Fruit fly (Drosophila melanogaster) whole organism, embryonic: ENCODE data around the gene Nxf3.
A peak's percentile ranks its signal among the peaks of the same experiment; 100 is the strongest.

Source experiments
- Atf3 ChIP-seq: fragments of 200-800 bp; sonication (Bioruptor generic); optimal IDR thresholded peaks from 3 replicates; lab custom pipeline; 2016; ENCODE audit warnings: missing biosample characterization, missing genetic modification characterization
- B-H1 ChIP-seq: fragments of 200-800 bp; sonication (Bioruptor generic); IDR thresholded peaks from 3 replicates; pipeline ENCODE4 v1.3.6; 2022; ENCODE audit warnings: missing biosample characterization, missing genetic modification characterization
- BEAF-32 ChIP-seq: fragments of 200-800 bp; sonication (Bioruptor generic); optimal IDR thresholded peaks from 3 replicates; lab custom pipeline; 2017; ENCODE audit warnings: missing biosample characterization, missing genetic modification characterization, mild to moderate bottlenecking, moderate library complexity, missing genetic modification reagents
- BtbVII ChIP-seq: fragments of 200-800 bp; sonication (Bioruptor generic); optimal IDR thresholded peaks from 3 replicates; lab custom pipeline; 2017; ENCODE audit warnings: missing biosample characterization, mild to moderate bottlenecking, missing genetic modification characterization
- CG10366 ChIP-seq: fragments of 200-800 bp; sonication (Bioruptor generic); IDR thresholded peaks from 2 replicates; pipeline ENCODE4 v1.3.6; 2022; ENCODE audit warnings: missing biosample characterization, missing genetic modification characterization
- CG10543 ChIP-seq: fragments of 200-800 bp; sonication (Bioruptor generic); optimal IDR thresholded peaks from 3 replicates; lab custom pipeline; 2017; ENCODE audit warnings: missing biosample characterization, mild to moderate bottlenecking, missing genetic modification characterization, moderate library complexity
- CG10979 ChIP-seq: fragments of 200-800 bp; sonication (Bioruptor generic); optimal IDR thresholded peaks from 2 replicates; lab custom pipeline; 2018; ENCODE audit warnings: missing biosample characterization, mild to moderate bottlenecking, missing genetic modification characterization, moderate library complexity
- CG11085 ChIP-seq: fragments of 200-800 bp; sonication (Bioruptor generic); IDR thresholded peaks from 2 replicates; pipeline ENCODE4 v1.3.6; 2022; ENCODE audit warnings: missing biosample characterization, missing genetic modification characterization
- CG12236 ChIP-seq: fragments of 200-800 bp; sonication (Bioruptor generic); optimal IDR thresholded peaks from 2 replicates; lab custom pipeline; 2016; ENCODE audit warnings: missing biosample characterization, missing genetic modification characterization
- CG12659 ChIP-seq: fragments of 200-800 bp; sonication (Bioruptor generic); optimal IDR thresholded peaks from 3 replicates; lab custom pipeline; 2017; ENCODE audit warnings: mild to moderate bottlenecking, missing biosample characterization, missing genetic modification reagents, missing genetic modification characterization
- CG12769 ChIP-seq: fragments of 200-800 bp; sonication (Bioruptor generic); optimal IDR thresholded peaks from 2 replicates; lab custom pipeline; 2019; ENCODE audit warnings: missing biosample characterization, mild to moderate bottlenecking, missing genetic modification characterization, moderate library complexity
- CG13775 ChIP-seq: fragments of 200-800 bp; sonication (Bioruptor generic); optimal IDR thresholded peaks from 3 replicates; lab custom pipeline; 2017; ENCODE audit warnings: missing biosample characterization, mild to moderate bottlenecking, missing genetic modification characterization
- CG14014 ChIP-seq: fragments of 200-800 bp; sonication (Bioruptor generic); IDR thresholded peaks from 2 replicates; pipeline ENCODE4 v1.3.6; 2022; ENCODE audit warnings: missing biosample characterization, missing genetic modification characterization
- CG14860 ChIP-seq: fragments of 200-800 bp; sonication (Bioruptor generic); IDR thresholded peaks from 3 replicates; pipeline ENCODE4 v1.3.6; 2022; ENCODE audit warnings: missing biosample characterization, missing genetic modification characterization; ENCODE audit not compliant: partially characterized antibody
- CG15011 ChIP-seq: fragments of 200-800 bp; sonication (Bioruptor generic); optimal IDR thresholded peaks from 3 replicates; lab custom pipeline; 2018; ENCODE audit warnings: missing biosample characterization, mild to moderate bottlenecking, missing genetic modification characterization
- CG17359 ChIP-seq: fragments of 200-800 bp; sonication (Bioruptor generic); optimal IDR thresholded peaks from 3 replicates; lab custom pipeline; 2018; ENCODE audit warnings: missing biosample characterization, mild to moderate bottlenecking, missing genetic modification characterization, moderate library complexity
- CG17361 ChIP-seq: fragments of 200-800 bp; sonication (Bioruptor generic); IDR thresholded peaks from 3 replicates; pipeline ENCODE4 v1.3.6; 2022; ENCODE audit warnings: missing biosample characterization, missing genetic modification characterization
- CG2116 ChIP-seq: fragments of 200-800 bp; sonication (Bioruptor generic); optimal IDR thresholded peaks from 3 replicates; lab custom pipeline; 2018; ENCODE audit warnings: missing biosample characterization, mild to moderate bottlenecking, missing genetic modification characterization
- CG2129 ChIP-seq: fragments of 200-800 bp; sonication (Bioruptor generic); IDR thresholded peaks from 2 replicates; pipeline ENCODE4 v1.3.6; 2022; ENCODE audit warnings: missing biosample characterization, missing genetic modification characterization; ENCODE audit not compliant: partially characterized antibody
- CG2202 ChIP-seq: fragments of 200-800 bp; sonication (Bioruptor generic); optimal IDR thresholded peaks from 2 replicates; lab custom pipeline; 2018; ENCODE audit warnings: missing biosample characterization, mild to moderate bottlenecking, missing genetic modification characterization
- CG31441 ChIP-seq: fragments of 200-800 bp; sonication (Bioruptor generic); IDR thresholded peaks from 2 replicates; pipeline ENCODE4 v1.3.6; 2022; ENCODE audit warnings: missing biosample characterization, missing genetic modification characterization
- CG3163 ChIP-seq: fragments of 200-800 bp; sonication (Bioruptor generic); optimal IDR thresholded peaks from 3 replicates; lab custom pipeline; 2016; ENCODE audit warnings: missing biosample characterization, missing genetic modification characterization
- CG32532 ChIP-seq: fragments of 200-800 bp; sonication (Bioruptor generic); IDR thresholded peaks from 2 replicates; pipeline ENCODE4 v1.3.6; 2022; ENCODE audit warnings: missing biosample characterization, missing genetic modification characterization
- CG6654 ChIP-seq: fragments of 200-800 bp; sonication (Bioruptor generic); optimal IDR thresholded peaks from 2 replicates; lab custom pipeline; 2017; ENCODE audit warnings: missing biosample characterization, mild to moderate bottlenecking, missing genetic modification characterization
- CG6683 ChIP-seq: fragments of 200-800 bp; sonication (Bioruptor generic); optimal IDR thresholded peaks from 2 replicates; lab custom pipeline; 2017; ENCODE audit warnings: missing biosample characterization, mild to moderate bottlenecking, missing genetic modification characterization, missing genetic modification reagents
- CG6813 ChIP-seq: fragments of 200-800 bp; sonication (Bioruptor generic); optimal IDR thresholded peaks from 2 replicates; lab custom pipeline; 2017; ENCODE audit warnings: missing biosample characterization, missing genetic modification characterization, mild to moderate bottlenecking, moderate library complexity, missing genetic modification reagents
- CG8290 ChIP-seq, 3 experiments: fragments of 200-800 bp; sonication (Bioruptor generic); optimal IDR thresholded peaks; 2 replicates each; lab custom pipeline; 2016 to 2019; ENCODE audit warnings: missing biosample characterization in 3 of 3, missing genetic modification characterization in 3 of 3, mild to moderate bottlenecking in 2 of 3, moderate library complexity in 1 of 3
- E2f1 ChIP-seq: fragments of 200-800 bp; sonication (Bioruptor generic); IDR thresholded peaks from 2 replicates; pipeline ENCODE4 v1.3.6; 2022; ENCODE audit warnings: missing biosample characterization, missing genetic modification characterization
- Fer1 ChIP-seq: fragments of 200-800 bp; sonication (Bioruptor generic); optimal IDR thresholded peaks from 2 replicates; lab custom pipeline; 2017; ENCODE audit warnings: missing biosample characterization, mild to moderate bottlenecking, missing genetic modification characterization
- Gug ChIP-seq: fragments of 200-800 bp; sonication (Bioruptor generic); IDR thresholded peaks from 4 replicates; pipeline ENCODE4 v1.3.6; 2022; ENCODE audit warnings: missing biosample characterization, missing genetic modification characterization
- Hand ChIP-seq: fragments of 200-800 bp; sonication (Bioruptor generic); optimal IDR thresholded peaks from 2 replicates; lab custom pipeline; 2017; ENCODE audit warnings: mild to moderate bottlenecking, missing biosample characterization, missing genetic modification reagents, missing genetic modification characterization
- Hr78 ChIP-seq, 2 experiments: fragments of 200-800 bp in 1 of 2; fragments of >200 bp in 1 of 2; sonication (Bioruptor generic) in 1 of 2; optimal IDR thresholded peaks; 2 replicates each; lab custom pipeline; 2017 to 2019; ENCODE audit warnings: missing biosample characterization in 2 of 2, missing genetic modification characterization in 2 of 2, mild to moderate bottlenecking in 1 of 2, moderate library complexity in 1 of 2
- MESR4 ChIP-seq: fragments of 200-800 bp; sonication (Bioruptor generic); optimal IDR thresholded peaks from 2 replicates; lab custom pipeline; 2018; ENCODE audit warnings: missing biosample characterization, mild to moderate bottlenecking, missing genetic modification characterization, moderate library complexity
- Sin3A ChIP-seq: fragments of >200 bp; optimal IDR thresholded peaks from 2 replicates; lab custom pipeline; 2018
- Sry-δ ChIP-seq: fragments of 200-800 bp; sonication (Bioruptor generic); optimal IDR thresholded peaks from 2 replicates; lab custom pipeline; 2016; ENCODE audit warnings: missing biosample characterization, missing genetic modification characterization
- TFAM ChIP-seq: fragments of 200-800 bp; sonication (Bioruptor generic); optimal IDR thresholded peaks from 2 replicates; lab custom pipeline; 2017; ENCODE audit warnings: missing biosample characterization, missing genetic modification characterization, inconsistent platforms
- ap ChIP-seq: fragments of 200-800 bp; sonication (Bioruptor generic); IDR thresholded peaks from 2 replicates; pipeline ENCODE4 v1.3.6; 2022; ENCODE audit warnings: missing biosample characterization, missing genetic modification characterization
- bsh ChIP-seq, 2 experiments: fragments of 200-800 bp; sonication (Bioruptor generic); optimal IDR thresholded peaks; 2 replicates each; lab custom pipeline; 2017 to 2018; ENCODE audit warnings: mild to moderate bottlenecking in 2 of 2, missing biosample characterization in 2 of 2, missing genetic modification characterization in 2 of 2, moderate library complexity in 1 of 2
- fd102C ChIP-seq: fragments of 200-800 bp; sonication (Bioruptor generic); optimal IDR thresholded peaks from 2 replicates; lab custom pipeline; 2018; ENCODE audit warnings: missing biosample characterization, mild to moderate bottlenecking, missing genetic modification characterization, moderate library complexity
- gro ChIP-seq: fragments of 200-800 bp; sonication (Bioruptor generic); optimal IDR thresholded peaks from 2 replicates; lab custom pipeline; 2016; ENCODE audit warnings: missing biosample characterization, missing genetic modification characterization
- jumu ChIP-seq: fragments of 200-800 bp; sonication (Bioruptor generic); optimal IDR thresholded peaks from 3 replicates; lab custom pipeline; 2016; ENCODE audit warnings: missing biosample characterization, missing genetic modification characterization
- ken ChIP-seq: fragments of 200-800 bp; sonication (Bioruptor generic); IDR thresholded peaks from 3 replicates; pipeline ENCODE4 v1.3.6; 2022; ENCODE audit warnings: missing biosample characterization, missing genetic modification characterization
- org-1 ChIP-seq: fragments of 200-800 bp; sonication (Bioruptor generic); optimal IDR thresholded peaks from 2 replicates; lab custom pipeline; 2017; ENCODE audit warnings: missing biosample characterization, missing genetic modification characterization
- peb ChIP-seq: fragments of 200-800 bp; sonication (Bioruptor generic); IDR thresholded peaks from 2 replicates; pipeline ENCODE4 v1.3.6; 2022; ENCODE audit warnings: missing biosample characterization, missing genetic modification characterization
- pros ChIP-seq: fragments of 200-800 bp; sonication (Bioruptor generic); optimal IDR thresholded peaks from 3 replicates; lab custom pipeline; 2019; ENCODE audit warnings: missing biosample characterization, mild to moderate bottlenecking, missing genetic modification characterization, moderate library complexity
- repo ChIP-seq: fragments of 200-800 bp; sonication (Bioruptor generic); optimal IDR thresholded peaks from 2 replicates; lab custom pipeline; 2016; ENCODE audit warnings: missing biosample characterization, missing genetic modification characterization
- sc ChIP-seq, 3 experiments: fragments of >200 bp in 2 of 3; fragments of 200-800 bp in 1 of 3; sonication (Bioruptor generic) in 1 of 3; optimal IDR thresholded peaks; 2 replicates in 2 of 3; 3 replicates in 1 of 3; lab custom pipeline; 2017; ENCODE audit warnings: mild to moderate bottlenecking in 1 of 3, missing biosample characterization in 1 of 3, missing genetic modification characterization in 1 of 3, missing genetic modification reagents in 1 of 3
- tin ChIP-seq: fragments of 200-800 bp; sonication (Bioruptor generic); optimal IDR thresholded peaks from 3 replicates; lab custom pipeline; 2016; ENCODE audit warnings: missing biosample characterization, missing genetic modification characterization
- vnd ChIP-seq: fragments of 200-800 bp; sonication (Bioruptor generic); IDR thresholded peaks from 3 replicates; pipeline ENCODE4 v1.3.6; 2022; ENCODE audit warnings: missing biosample characterization, missing genetic modification characterization; ENCODE audit not compliant: partially characterized antibody

Nxf3 gene

DNA sequence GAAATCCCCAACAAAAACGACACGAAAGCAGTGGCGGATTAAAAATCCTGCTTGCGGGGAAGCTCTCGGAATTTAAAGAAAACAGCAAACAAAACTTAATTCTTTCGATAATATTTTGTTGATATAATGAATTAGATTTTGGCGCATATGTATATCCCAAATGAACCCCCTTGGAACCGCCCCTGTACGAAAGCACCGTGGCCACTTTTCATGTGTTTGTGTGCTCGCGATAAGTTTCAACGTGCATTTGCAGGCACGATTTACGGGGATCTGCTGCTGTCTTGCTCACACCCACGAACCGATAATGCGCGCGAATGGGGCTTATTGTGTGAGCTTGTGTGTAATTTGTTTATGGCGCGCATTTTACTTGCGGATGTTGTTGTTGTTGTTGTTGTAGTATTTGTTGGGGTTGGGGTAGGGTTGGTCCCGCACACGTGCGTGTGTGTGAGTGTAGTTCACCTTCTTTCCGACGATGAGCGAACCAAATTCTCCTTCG is 40.0 kb downstream of the Nxf3 start (continued):
- peak; percentile 94 for TF ChIP-seq Fer1 (GFP tag; lab: Kevin White, UChicago)
- TF ChIP-seq B-H1 (GFP tag; lab: Robert Waterston, UW): peak; percentile 95
- TF ChIP-seq Sin3A: no peak
- TF ChIP-seq CG12236 (GFP tag; lab: Kevin White, UChicago): peak; percentile 88
- peak; percentile 96 for TF ChIP-seq CG12769 (tag; lab: Kevin White, UChicago)
- TF ChIP-seq Atf3 (GFP tag; lab: Kevin White, UChicago): peak; percentile 93
- peak; percentile 92 for TF ChIP-seq CG10979 (tag; lab: Kevin White, UChicago)
- TF ChIP-seq Gug (GFP tag; lab: Robert Waterston, UW): peak; percentile 79
- peak; percentile 50 for TF ChIP-seq pros
- TF ChIP-seq BtbVII (GFP tag; lab: Kevin White, UChicago): peak; percentile 92
- TF ChIP-seq CG31441 (GFP tag; lab: Robert Waterston, UW): peak; percentile 93
- TF ChIP-seq TFAM (GFP tag; lab: Kevin White, UChicago): peak; percentile 78
- no peak for TF ChIP-seq CG14860 (GFP tag; lab: Robert Waterston, UW)
- peak; percentile 44 for TF ChIP-seq MESR4 (GFP tag; lab: Kevin White, UChicago)
- peak; percentile 95 to 97 for TF ChIP-seq bsh (GFP tag; optimal IDR thresholded peaks at IDR 0.05; lab: Kevin White, UChicago)
- peak; percentile 95 for TF ChIP-seq ap (GFP tag; lab: Robert Waterston, UW)
- TF ChIP-seq CG14014 (GFP tag; lab: Robert Waterston, UW): peak; percentile 96
- peak; percentile 3 for TF ChIP-seq fd102C (GFP tag; lab: Kevin White, UChicago)
- peak; percentile 72 for TF ChIP-seq CG3163 (GFP tag; lab: Kevin White, UChicago)
- TF ChIP-seq CG17361 (GFP tag; lab: Robert Waterston, UW): peak; percentile 96
- no peak for TF ChIP-seq vnd (GFP tag; lab: Robert Waterston, UW)
- peak; percentile 93 for TF ChIP-seq gro (GFP tag; lab: Kevin White, UChicago)
- TF ChIP-seq sc (optimal IDR thresholded peaks at IDR 0.05; lab: Kevin White, UChicago): no peak
- TF ChIP-seq sc (GFP tag; optimal IDR thresholded peaks at IDR 0.05; lab: Kevin White, UChicago): peak; percentile 85
- no peak for TF ChIP-seq CG2129 (GFP tag; lab: Robert Waterston, UW)
- TF ChIP-seq CG6654: peak; percentile 83
- TF ChIP-seq CG15011: peak; percentile 88
- peak; percentile 96 for TF ChIP-seq CG12659 (GFP tag; lab: Kevin White, UChicago)
- peak; percentile 89 for TF ChIP-seq E2f1 (GFP tag; lab: Robert Waterston, UW)
- peak; percentile 87 for TF ChIP-seq CG32532 (GFP tag; lab: Robert Waterston, UW)
- TF ChIP-seq CG6813 (GFP tag; lab: Kevin White, UChicago): peak; percentile 93
- TF ChIP-seq CG2202 (tag; lab: Kevin White, UChicago): peak; percentile 79
- peak; percentile 93 for TF ChIP-seq CG10543
- TF ChIP-seq Hr78 (GFP tag; optimal IDR thresholded peaks at IDR 0.05; lab: Kevin White, UChicago): peak in 1 of 2 experiments; percentile 82
- TF ChIP-seq CG2116 (GFP tag; lab: Kevin White, UChicago): peak; percentile 58
- TF ChIP-seq tin (GFP tag; lab: Kevin White, UChicago): peak; percentile 97
- peak; percentile 84 for TF ChIP-seq CG6683 (GFP tag; lab: Kevin White, UChicago)
- TF ChIP-seq ken (GFP tag; lab: Robert Waterston, UW): peak; percentile 99
- peak; percentile 86 for TF ChIP-seq peb (GFP tag; lab: Robert Waterston, UW)
- peak; percentile 87 for TF ChIP-seq CG11085 (GFP tag; lab: Robert Waterston, UW)
- peak; percentile 85 for TF ChIP-seq CG13775
- TF ChIP-seq CG17359 (tag; lab: Kevin White, UChicago): peak; percentile 100
- TF ChIP-seq Hand: peak; percentile 76
- peak; percentile 94 for TF ChIP-seq jumu (GFP tag; lab: Kevin White, UChicago)
- peak; percentile 78 for TF ChIP-seq CG8290 (GFP tag; optimal IDR thresholded peaks at IDR 0.05; lab: Kevin White, UChicago)
- TF ChIP-seq CG8290 (tag; optimal IDR thresholded peaks at IDR 0.05; lab: Kevin White, UChicago): peak; percentile 39 to 98
- TF ChIP-seq org-1: peak; percentile 93
- peak; percentile 97 for TF ChIP-seq CG10366 (GFP tag; lab: Robert Waterston, UW)
- peak; percentile 73 for TF ChIP-seq Sry-δ (GFP tag; lab: Kevin White, UChicago)
- TF ChIP-seq BEAF-32: peak; percentile 23
- peak; percentile 94 for TF ChIP-seq repo (GFP tag; lab: Kevin White, UChicago)
